Worm (Caenorhabditis elegans) whole organism, L2 larva: ENCODE results near the gene ZK381.62.

Source experiments
- C34F6.9 ChIP-seq: fragments of 150-350 bp; optimal IDR thresholded peaks from 2 replicates; lab custom pipeline; 2014; ENCODE audit warnings: missing biosample characterization, missing genetic modification characterization
- F13H6.1 ChIP-seq: sonication (generic microtip); optimal IDR thresholded peaks from 2 replicates; lab custom pipeline; 2016; ENCODE audit warnings: missing genetic modification characterization, missing compliant biosample characterization
- Y55F3AM.14 ChIP-seq: fragments of 200-800 bp; sonication (Bioruptor generic); optimal IDR thresholded peaks from 2 replicates; lab custom pipeline; 2018; ENCODE audit warnings: mild to moderate bottlenecking, missing genetic modification characterization, missing compliant biosample characterization
- ZK546.5 ChIP-seq: sonication (generic microtip); optimal IDR thresholded peaks from 2 replicates; lab custom pipeline; 2017; ENCODE audit warnings: missing biosample characterization, missing genetic modification characterization
- alr-1 ChIP-seq: fragments of 150-350 bp; optimal IDR thresholded peaks from 2 replicates; lab custom pipeline; 2014; ENCODE audit warnings: missing biosample characterization, missing genetic modification characterization
- ama-1 ChIP-seq: fragments of 150-350 bp; optimal IDR thresholded peaks from 2 replicates; lab custom pipeline; 2018; ENCODE audit warnings: inconsistent platforms
- blmp-1 ChIP-seq: sonication (generic microtip); optimal IDR thresholded peaks from 2 replicates; lab custom pipeline; 2017; ENCODE audit warnings: missing genetic modification characterization, mild to moderate bottlenecking, missing compliant biosample characterization, antibody characterized with exemption, moderate library complexity; ENCODE audit not compliant: insufficient read depth
- ceh-82 ChIP-seq: fragments of 150-350 bp; optimal IDR thresholded peaks from 2 replicates; lab custom pipeline; 2014; ENCODE audit warnings: missing biosample characterization, missing genetic modification characterization
- crh-2 ChIP-seq: sonication (generic microtip); optimal IDR thresholded peaks from 2 replicates; lab custom pipeline; 2017; ENCODE audit warnings: missing biosample characterization, missing genetic modification characterization
- dmd-4 ChIP-seq: sonication (generic microtip); optimal IDR thresholded peaks from 2 replicates; lab custom pipeline; 2017; ENCODE audit warnings: missing biosample characterization, missing genetic modification characterization
- elt-1 ChIP-seq: fragments of 150-350 bp; optimal IDR thresholded peaks from 2 replicates; lab custom pipeline; 2014; ENCODE audit warnings: missing biosample characterization, missing genetic modification characterization
- elt-3 ChIP-seq: sonication (generic microtip); optimal IDR thresholded peaks from 2 replicates; lab custom pipeline; 2017; ENCODE audit warnings: missing biosample characterization, missing genetic modification characterization
- gmeb-1 ChIP-seq: fragments of 150-350 bp; optimal IDR thresholded peaks from 2 replicates; lab custom pipeline; 2014; ENCODE audit warnings: missing biosample characterization, missing genetic modification characterization
- lin-11 ChIP-seq: fragments of 150-350 bp; sonication (generic microtip); optimal IDR thresholded peaks from 2 replicates; lab custom pipeline; 2014; ENCODE audit warnings: missing biosample characterization, missing genetic modification characterization, inconsistent platforms, mixed read lengths
- lin-13 ChIP-seq: fragments of 150-350 bp; optimal IDR thresholded peaks from 2 replicates; lab custom pipeline; 2014; ENCODE audit warnings: missing biosample characterization, missing genetic modification reagents, missing genetic modification characterization
- lin-39 ChIP-seq: fragments of 150-350 bp; optimal IDR thresholded peaks from 2 replicates; lab custom pipeline; 2014; ENCODE audit warnings: missing biosample characterization, missing genetic modification reagents, missing genetic modification characterization
- lsy-2 ChIP-seq, 2 experiments: fragments of 150-350 bp in 1 of 2; sonication (generic microtip) in 1 of 2; optimal IDR thresholded peaks; 2 replicates each; lab custom pipeline; 2014 to 2017; ENCODE audit warnings: missing biosample characterization in 2 of 2, missing genetic modification characterization in 2 of 2
- mab-5 ChIP-seq: fragments of 150-350 bp; optimal IDR thresholded peaks from 2 replicates; lab custom pipeline; 2014; ENCODE audit warnings: missing biosample characterization, missing genetic modification characterization
- mbf-1 ChIP-seq: sonication (generic microtip); optimal IDR thresholded peaks from 2 replicates; lab custom pipeline; 2017; ENCODE audit warnings: missing biosample characterization, missing genetic modification characterization
- mdl-1 ChIP-seq, 2 experiments: fragments of 150-350 bp in 1 of 2; sonication (generic microtip) in 1 of 2; optimal IDR thresholded peaks; 2 replicates each; lab custom pipeline; 2017; ENCODE audit warnings: missing biosample characterization in 2 of 2, missing genetic modification characterization in 2 of 2
- nhr-10 ChIP-seq: sonication (generic microtip); optimal IDR thresholded peaks from 2 replicates; lab custom pipeline; 2017; ENCODE audit warnings: missing biosample characterization, missing genetic modification characterization
- nhr-11 ChIP-seq: fragments of 150-350 bp; optimal IDR thresholded peaks from 2 replicates; lab custom pipeline; 2014; ENCODE audit warnings: missing biosample characterization, missing genetic modification characterization
- nhr-12 ChIP-seq: fragments of 150-350 bp; optimal IDR thresholded peaks from 2 replicates; lab custom pipeline; 2014; ENCODE audit warnings: missing biosample characterization, missing genetic modification characterization
- nhr-129 ChIP-seq: fragments of 150-350 bp; optimal IDR thresholded peaks from 2 replicates; lab custom pipeline; 2014; ENCODE audit warnings: missing biosample characterization, missing genetic modification characterization
- nhr-21 ChIP-seq: fragments of 150-350 bp; optimal IDR thresholded peaks from 2 replicates; lab custom pipeline; 2014; ENCODE audit warnings: missing biosample characterization, missing genetic modification characterization
- nhr-237 ChIP-seq: fragments of 150-350 bp; optimal IDR thresholded peaks from 2 replicates; lab custom pipeline; 2014; ENCODE audit warnings: missing biosample characterization, missing genetic modification characterization
- nhr-25 ChIP-seq: fragments of 150-350 bp; sonication (generic microtip); optimal IDR thresholded peaks from 3 replicates; lab custom pipeline; 2014; ENCODE audit warnings: missing biosample characterization, missing genetic modification characterization
- nhr-6 ChIP-seq: fragments of 150-350 bp; optimal IDR thresholded peaks from 2 replicates; lab custom pipeline; 2014; ENCODE audit warnings: missing biosample characterization, missing genetic modification characterization
- nhr-77 ChIP-seq: fragments of 150-350 bp; optimal IDR thresholded peaks from 2 replicates; lab custom pipeline; 2014; ENCODE audit warnings: missing biosample characterization, missing genetic modification characterization
- peb-1 ChIP-seq: fragments of 150-350 bp; optimal IDR thresholded peaks from 2 replicates; lab custom pipeline; 2014; ENCODE audit warnings: missing biosample characterization, missing genetic modification characterization
- sem-4 ChIP-seq: fragments of 150-350 bp; optimal IDR thresholded peaks from 2 replicates; lab custom pipeline; 2014; ENCODE audit warnings: missing biosample characterization, missing genetic modification reagents, missing genetic modification characterization
- sma-9 ChIP-seq, 2 experiments: fragments of 150-350 bp in 1 of 2; sonication (generic microtip) in 1 of 2; optimal IDR thresholded peaks; 2 replicates each; lab custom pipeline; 2014 to 2016; ENCODE audit warnings: missing genetic modification characterization in 2 of 2, mild to moderate bottlenecking in 1 of 2, missing biosample characterization in 1 of 2, missing compliant biosample characterization in 1 of 2, missing genetic modification reagents in 1 of 2, moderate library complexity in 1 of 2
- snpc-4 ChIP-seq: fragments of 150-350 bp; optimal IDR thresholded peaks from 2 replicates; lab custom pipeline; 2014; ENCODE audit warnings: missing biosample characterization, missing genetic modification characterization
- unc-39 ChIP-seq: fragments of 150-350 bp; optimal IDR thresholded peaks from 2 replicates; lab custom pipeline; 2014; ENCODE audit warnings: missing biosample characterization, missing genetic modification characterization
- unc-55 ChIP-seq: fragments of 150-350 bp; sonication (generic microtip); optimal IDR thresholded peaks from 3 replicates; lab custom pipeline; 2014; ENCODE audit warnings: missing biosample characterization, missing genetic modification reagents, missing genetic modification characterization
- unc-62 ChIP-seq: fragments of 150-350 bp; optimal IDR thresholded peaks from 2 replicates; lab custom pipeline; 2014; ENCODE audit warnings: missing biosample characterization, missing genetic modification reagents, missing genetic modification characterization
- ztf-1 ChIP-seq: fragments of 200-800 bp; sonication (Bioruptor generic); conservative IDR thresholded peaks from 2 replicates; pipeline ENCODE4 v1.3.6; 2022; ENCODE audit warnings: missing genetic modification characterization, missing compliant biosample characterization
- ztf-11 ChIP-seq: sonication (generic microtip); optimal IDR thresholded peaks from 2 replicates; lab custom pipeline; 2017; ENCODE audit warnings: missing biosample characterization, missing genetic modification characterization

Gene ZK381.62

DNA sequence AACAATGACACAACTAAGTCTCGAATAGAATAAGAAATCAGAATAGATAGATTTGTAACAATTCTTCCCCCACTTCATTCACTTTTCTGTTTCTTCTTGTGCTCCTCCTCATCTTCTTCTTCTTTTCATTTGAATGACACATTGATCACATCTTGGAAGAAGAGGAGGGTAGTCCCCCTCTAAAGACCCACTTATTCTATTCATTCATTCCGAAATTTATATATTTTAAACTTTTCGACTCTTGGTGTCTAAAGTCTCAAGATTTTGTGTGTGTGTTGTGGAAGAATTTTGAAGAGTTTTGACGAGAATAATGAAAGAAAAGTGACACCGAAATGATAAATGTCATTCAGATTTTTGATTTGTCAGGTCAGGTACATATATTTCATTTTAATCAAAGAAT, 20.0 kb upstream of the ZK381.62 start:
- TF ChIP-seq mdl-1 (tag; optimal IDR thresholded peaks at IDR 0.05; lab: Kevin White, UChicago) (no peak), snpc-4 (tag; lab: Kevin White, UChicago) (no peak), nhr-21 (no peak), crh-2 (tag; lab: Kevin White, UChicago) (no peak), sem-4 (tag; lab: Kevin White, UChicago) (no peak), C34F6.9 (tag; lab: Kevin White, UChicago) (no peak), nhr-12 (tag; lab: Kevin White, UChicago) (no peak), ceh-82 (tag; lab: Kevin White, UChicago) (no peak), ztf-1 (GFP tag; lab: Robert Waterston, UW) (no peak), mab-5 (no peak), blmp-1 (no peak), nhr-6 (tag; lab: Kevin White, UChicago) (no peak), nhr-10 (no peak), alr-1 (tag; lab: Kevin White, UChicago) (no peak), mbf-1 (tag; lab: Kevin White, UChicago) (no peak), Y55F3AM.14 (GFP tag; lab: Kevin White, UChicago) (no peak), sma-9 (GFP tag; optimal IDR thresholded peaks at IDR 0.05; lab: Kevin White, UChicago) (no peak), sma-9 (tag; optimal IDR thresholded peaks at IDR 0.05; lab: Kevin White, UChicago) (no peak), lin-11 (no peak)
- TF ChIP-seq, all 48 proteins: peak for 0

DNA sequence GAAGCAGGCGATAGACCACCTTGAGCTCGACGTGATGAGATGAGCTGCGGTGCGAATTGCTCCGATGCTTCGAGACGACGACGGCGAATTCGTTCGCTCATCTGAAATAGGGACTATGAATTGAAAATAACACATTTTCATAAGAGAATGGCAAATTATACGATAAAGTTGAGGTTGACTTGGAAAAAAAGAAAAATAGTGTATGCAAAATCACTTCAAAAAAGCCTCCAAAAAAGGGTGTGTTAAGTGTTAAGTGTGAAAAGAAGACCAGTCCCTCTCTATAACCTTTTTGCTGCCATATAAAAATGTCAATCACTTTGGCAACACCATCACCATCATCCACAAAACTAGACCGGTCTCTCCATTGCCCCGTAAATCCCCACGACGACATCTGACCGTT, 15.7 kb upstream of the ZK381.62 start, which contains the start of gene prkl-1:
TSS of gene prkl-1 (minus strand) at position 101 of the 400 bp plus-strand sequence.
- TF ChIP-seq nhr-10, result no peak
- TF ChIP-seq lin-13 (GFP tag; lab: Kevin White, UChicago), result no peak
- no peak for TF ChIP-seq lsy-2 (tag; optimal IDR thresholded peaks at IDR 0.05; lab: Kevin White, UChicago)
- TF ChIP-seq Y55F3AM.14 (GFP tag; lab: Kevin White, UChicago), result no peak
- TF ChIP-seq nhr-129 (tag; lab: Kevin White, UChicago), result no peak
- TF ChIP-seq elt-1 (tag; lab: Kevin White, UChicago), result no peak
- no peak for TF ChIP-seq lin-39 (tag; lab: Kevin White, UChicago)
- TF ChIP-seq ztf-1 (GFP tag; lab: Robert Waterston, UW), result no peak
- TF ChIP-seq mdl-1 (tag; optimal IDR thresholded peaks at IDR 0.05; lab: Kevin White, UChicago), result no peak
- TF ChIP-seq ama-1 (lab: Kevin White, UChicago), result no peak
- no peak for TF ChIP-seq unc-55 (GFP tag; lab: Kevin White, UChicago)
- TF ChIP-seq nhr-77 (tag; lab: Kevin White, UChicago), result no peak
- no peak for TF ChIP-seq dmd-4 (tag; lab: Kevin White, UChicago)
- TF ChIP-seq ceh-82 (tag; lab: Kevin White, UChicago), result no peak
- no peak for TF ChIP-seq ZK546.5

ce11 chrIV:6984449-6985380, 13.6 kb upstream of the ZK381.62 start:
- TF ChIP-seq peb-1 (tag; lab: Kevin White, UChicago) (no peak), nhr-237 (no peak), nhr-25 (tag; lab: Kevin White, UChicago) (no peak), unc-39 (no peak), F13H6.1 (tag; lab: Kevin White, UChicago) (no peak), sma-9 (GFP tag; optimal IDR thresholded peaks at IDR 0.05; lab: Kevin White, UChicago) (no peak), sma-9 (tag; optimal IDR thresholded peaks at IDR 0.05; lab: Kevin White, UChicago) (no peak), ztf-11 (tag; lab: Kevin White, UChicago) (no peak), alr-1 (tag; lab: Kevin White, UChicago) (no peak), ZK546.5 (no peak), elt-1 (tag; lab: Kevin White, UChicago) (no peak), nhr-12 (tag; lab: Kevin White, UChicago) (no peak), unc-62 (no peak), nhr-11 (no peak), unc-55 (GFP tag; lab: Kevin White, UChicago) (no peak), lsy-2 (tag; optimal IDR thresholded peaks at IDR 0.05; lab: Kevin White, UChicago) (no peak), gmeb-1 (tag; lab: Kevin White, UChicago) (no peak), elt-3 (no peak)
